Comparison of ENCODE assay signal across 1 fruit fly cellular context in genomic region chrX:11628986-11629571, dm6.
TF ChIP-seq lines count a peak whose summit lies in the region.

No protein-coding gene starts in this region.

TF ChIP-seq in whole organism, embryonic, 481 proteins besides CTCF, POLR2A, EP300 and RAD21 (continued from another document and continues in another):
- TF ChIP-seq phol (tag; optimal IDR thresholded peaks at IDR 0.05; lab: Kevin White, UChicago) (peak; percentile 67), ssp (GFP tag; IDR thresholded peaks at IDR 0.05; lab: Robert Waterston, UW) (peak; percentile 23; the same call in 1 of the 2 replicates), YL-1 (GFP tag; optimal IDR thresholded peaks at IDR 0.05; lab: Kevin White, UChicago) (no peak), CG17912 (GFP tag; optimal IDR thresholded peaks at IDR 0.05; lab: Kevin White, UChicago) (no peak), Ada2b (GFP tag; IDR thresholded peaks at IDR 0.05; lab: Robert Waterston, UW) (peak; percentile 54), CG14441 (GFP tag; IDR thresholded peaks at IDR 0.05; lab: Robert Waterston, UW) (peak; percentile 61), fu2 (GFP tag; optimal IDR thresholded peaks at IDR 0.05; lab: Kevin White, UChicago) (no peak), Antp (GFP tag; optimal IDR thresholded peaks at IDR 0.05; lab: Kevin White, UChicago) (no peak), CG11696 (GFP tag; IDR thresholded peaks at IDR 0.05; lab: Robert Waterston, UW) (peak; percentile 42; the same call in 1 of the 2 replicates), bbx (GFP tag; IDR thresholded peaks at IDR 0.05; lab: Robert Waterston, UW; ENCODE audit: partially characterized antibody) (no peak), NC2α (GFP tag; optimal IDR thresholded peaks at IDR 0.05; lab: Kevin White, UChicago) (no peak), cg (GFP tag; optimal IDR thresholded peaks at IDR 0.05; lab: Kevin White, UChicago) (no peak), CG17568 (GFP tag; optimal IDR thresholded peaks at IDR 0.05; lab: Kevin White, UChicago) (no peak), caup (GFP tag; optimal IDR thresholded peaks at IDR 0.05; lab: Kevin White, UChicago; ENCODE audit: severe bottlenecking) (no peak), dysf (GFP tag; IDR thresholded peaks at IDR 0.05; lab: Robert Waterston, UW) (peak; percentile 33; the same call in 1 of the 3 replicates), CG15073 (GFP tag; optimal IDR thresholded peaks at IDR 0.05; lab: Kevin White, UChicago) (no peak), CG2889 (GFP tag; IDR thresholded peaks at IDR 0.05; lab: Robert Waterston, UW) (no peak), CG1603 (tag; optimal IDR thresholded peaks at IDR 0.05; lab: Kevin White, UChicago) (peak; percentile 75), wdn (GFP tag; IDR thresholded peaks at IDR 0.05; lab: Robert Waterston, UW) (no peak), CG11247 (GFP tag; IDR thresholded peaks at IDR 0.05; lab: Robert Waterston, UW) (peak; percentile 32; the same call in 1 of the 2 replicates), CG9932 (GFP tag; IDR thresholded peaks at IDR 0.05; lab: Robert Waterston, UW) (no peak), gsb (GFP tag; IDR thresholded peaks at IDR 0.05; lab: Robert Waterston, UW) (no peak), Nf-YA (GFP tag; IDR thresholded peaks at IDR 0.05; lab: Robert Waterston, UW) (no peak), CG31441 (GFP tag; IDR thresholded peaks at IDR 0.05; lab: Robert Waterston, UW) (peak; percentile 63), croc (GFP tag; conservative IDR thresholded peaks at IDR 0.05; lab: Robert Waterston, UW) (peak; percentile 56), ham (GFP tag; IDR thresholded peaks at IDR 0.05; lab: Robert Waterston, UW) (no peak), CG8290 (GFP tag; optimal IDR thresholded peaks at IDR 0.05; lab: Kevin White, UChicago) (peak; percentile 24), CG8290 (tag; optimal IDR thresholded peaks at IDR 0.05; lab: Kevin White, UChicago) (peak in 1 of 2 experiments; percentile 39), CG2202 (tag; optimal IDR thresholded peaks at IDR 0.05; lab: Kevin White, UChicago) (peak; percentile 47), CG17385 (GFP tag; optimal IDR thresholded peaks at IDR 0.05; lab: Kevin White, UChicago) (peak; percentile 37), onecut (GFP tag; IDR thresholded peaks at IDR 0.05; lab: Robert Waterston, UW) (peak; percentile 58), h (optimal IDR thresholded peaks at IDR 0.05; lab: Kevin White, UChicago) (no peak), Tbp (GFP tag; optimal IDR thresholded peaks at IDR 0.05; lab: Kevin White, UChicago) (no peak), tap (tag; optimal IDR thresholded peaks at IDR 0.05; lab: Kevin White, UChicago) (peak; percentile 35), gfzf (GFP tag; optimal IDR thresholded peaks at IDR 0.05; lab: Kevin White, UChicago) (no peak), sima (GFP tag; optimal IDR thresholded peaks at IDR 0.05; lab: Kevin White, UChicago) (no peak), CG11085 (GFP tag; IDR thresholded peaks at IDR 0.05; lab: Robert Waterston, UW) (no peak), run (tag; optimal IDR thresholded peaks at IDR 0.05; lab: Kevin White, UChicago) (no peak), Abd-B (GFP tag; optimal IDR thresholded peaks at IDR 0.05; lab: Kevin White, UChicago) (peak; percentile 33), CG2129 (GFP tag; IDR thresholded peaks at IDR 0.05; lab: Robert Waterston, UW; ENCODE audit: partially characterized antibody) (no peak), CG31224 (GFP tag; IDR thresholded peaks at IDR 0.05; lab: Robert Waterston, UW) (no peak), CG8765 (GFP tag; IDR thresholded peaks at IDR 0.05; lab: Robert Waterston, UW) (no peak; the same call in 1 of the 2 replicates), nom (GFP tag; optimal IDR thresholded peaks at IDR 0.05; lab: Kevin White, UChicago) (no peak), CG33213 (GFP tag; optimal IDR thresholded peaks at IDR 0.05; lab: Kevin White, UChicago) (peak; percentile 31), org-1 (GFP tag; optimal IDR thresholded peaks at IDR 0.05; lab: Kevin White, UChicago) (peak; percentile 9), gcm (GFP tag; optimal IDR thresholded peaks at IDR 0.05; lab: Kevin White, UChicago) (peak; percentile 52), CG16779 (GFP tag; IDR thresholded peaks at IDR 0.05; lab: Robert Waterston, UW) (no peak), CG4424 (GFP tag; optimal IDR thresholded peaks at IDR 0.05; lab: Kevin White, UChicago) (peak; percentile 63), CG12769 (tag; optimal IDR thresholded peaks at IDR 0.05; lab: Kevin White, UChicago) (peak; percentile 30), bsh (GFP tag; optimal IDR thresholded peaks at IDR 0.05; lab: Kevin White, UChicago) (peak in 1 of 2 experiments; percentile 84), MBD-R2 (GFP tag; IDR thresholded peaks at IDR 0.05; lab: Robert Waterston, UW) (no peak), tio (GFP tag; optimal IDR thresholded peaks at IDR 0.05; lab: Kevin White, UChicago) (peak; percentile 17), Dfd (GFP tag; optimal IDR thresholded peaks at IDR 0.05; lab: Kevin White, UChicago) (no peak), CG10543 (GFP tag; optimal IDR thresholded peaks at IDR 0.05; lab: Kevin White, UChicago) (no peak), Sox102F (GFP tag; optimal IDR thresholded peaks at IDR 0.05; lab: Kevin White, UChicago) (peak; percentile 63), CG34376 (GFP tag; optimal IDR thresholded peaks at IDR 0.05; lab: Kevin White, UChicago) (no peak), Fer1 (GFP tag; optimal IDR thresholded peaks at IDR 0.05; lab: Kevin White, UChicago) (peak; percentile 1), twi (tag; optimal IDR thresholded peaks at IDR 0.05; lab: Kevin White, UChicago) (no peak), grn (GFP tag; optimal IDR thresholded peaks at IDR 0.05; lab: Kevin White, UChicago) (no peak), CG1024 (GFP tag; IDR thresholded peaks at IDR 0.05; lab: Robert Waterston, UW) (peak; percentile 43; the same call in 1 of the 2 replicates), CG10274 (GFP tag; optimal IDR thresholded peaks at IDR 0.05; lab: Kevin White, UChicago) (no peak), chinmo (GFP tag; IDR thresholded peaks at IDR 0.05; lab: Robert Waterston, UW; ENCODE audit: partially characterized antibody) (no peak), Fer3 (tag; optimal IDR thresholded peaks at IDR 0.05; lab: Kevin White, UChicago) (no peak), gt (GFP tag; IDR thresholded peaks at IDR 0.05; lab: Robert Waterston, UW) (no peak), vnd (GFP tag; IDR thresholded peaks at IDR 0.05; lab: Robert Waterston, UW; ENCODE audit: partially characterized antibody) (no peak), hb (GFP tag; IDR thresholded peaks at IDR 0.05; lab: Robert Waterston, UW; ENCODE audit: partially characterized antibody) (no peak), CG14710 (tag; optimal IDR thresholded peaks at IDR 0.05; lab: Kevin White, UChicago) (peak; percentile 69), crol (GFP tag; IDR thresholded peaks at IDR 0.05; lab: Robert Waterston, UW) (no peak), CG15514 (GFP tag; optimal IDR thresholded peaks at IDR 0.05; lab: Kevin White, UChicago) (no peak), CrebB (tag; optimal IDR thresholded peaks at IDR 0.05; lab: Kevin White, UChicago) (no peak), CG12942 (GFP tag; optimal IDR thresholded peaks at IDR 0.05; lab: Kevin White, UChicago) (peak; percentile 5), dimm (GFP tag; IDR thresholded peaks at IDR 0.05; lab: Robert Waterston, UW) (no peak), CG7745 (tag; optimal IDR thresholded peaks at IDR 0.05; lab: Kevin White, UChicago) (no peak), Blimp-1 (GFP tag; optimal IDR thresholded peaks at IDR 0.05; lab: Kevin White, UChicago) (peak; percentile 73), H2.0 (GFP tag; IDR thresholded peaks at IDR 0.05; lab: Robert Waterston, UW) (0 out of 2 replicates have a peak, but pooled peaks have one; percentile 6), CG11398 (GFP tag; optimal IDR thresholded peaks at IDR 0.05; lab: Kevin White, UChicago) (no peak), pita (GFP tag; optimal IDR thresholded peaks at IDR 0.05; lab: Kevin White, UChicago) (no peak), CG11560 (tag; IDR thresholded peaks at IDR 0.05; lab: Robert Waterston, UW) (no peak), tup (GFP tag; optimal IDR thresholded peaks at IDR 0.05; lab: Kevin White, UChicago) (peak; percentile 27), kah (GFP tag; optimal IDR thresholded peaks at IDR 0.05; lab: Kevin White, UChicago) (no peak), CG2875 (GFP tag; optimal IDR thresholded peaks at IDR 0.05; lab: Kevin White, UChicago) (peak; percentile 71), CG4854 (GFP tag; optimal IDR thresholded peaks at IDR 0.05; lab: Kevin White, UChicago) (no peak), fd64A (GFP tag; optimal IDR thresholded peaks at IDR 0.05; lab: Kevin White, UChicago) (peak; percentile 33), CG2712 (tag; optimal IDR thresholded peaks at IDR 0.05; lab: Kevin White, UChicago) (peak; percentile 65), nerfin-1 (tag; optimal IDR thresholded peaks at IDR 0.05; lab: Kevin White, UChicago) (peak; percentile 82), HLH4C (GFP tag; IDR thresholded peaks at IDR 0.05; lab: Robert Waterston, UW; ENCODE audit: partially characterized antibody) (no peak), CG13624 (GFP tag; optimal IDR thresholded peaks at IDR 0.05; lab: Kevin White, UChicago) (no peak), lov (optimal IDR thresholded peaks at IDR 0.05; lab: Kevin White, UChicago) (no peak), lov (GFP tag; IDR thresholded peaks at IDR 0.05; lab: Robert Waterston, UW) (0 out of 3 replicates have a peak, but pooled peaks have one; percentile 39), CG10431 (GFP tag; optimal IDR thresholded peaks at IDR 0.05; lab: Kevin White, UChicago) (peak; percentile 1), Atf-2 (GFP tag; optimal IDR thresholded peaks at IDR 0.05; lab: Kevin White, UChicago) (no peak), Ets97D (GFP tag; optimal IDR thresholded peaks at IDR 0.05; lab: Kevin White, UChicago) (no peak), CG5180 (GFP tag; optimal IDR thresholded peaks at IDR 0.05; lab: Kevin White, UChicago) (no peak), Dp (GFP tag; optimal IDR thresholded peaks at IDR 0.05; lab: Kevin White, UChicago) (no peak), CG10654 (GFP tag; optimal IDR thresholded peaks at IDR 0.05; lab: Kevin White, UChicago) (peak; percentile 37), CG13775 (GFP tag; optimal IDR thresholded peaks at IDR 0.05; lab: Kevin White, UChicago) (peak; percentile 46), ato (GFP tag; IDR thresholded peaks at IDR 0.05; lab: Robert Waterston, UW; ENCODE audit: partially characterized antibody) (no peak), CG6813 (GFP tag; optimal IDR thresholded peaks at IDR 0.05; lab: Kevin White, UChicago) (peak; percentile 57), Doc2 (GFP tag; IDR thresholded peaks at IDR 0.05; lab: Robert Waterston, UW) (no peak), mam (GFP tag; optimal IDR thresholded peaks at IDR 0.05; lab: Kevin White, UChicago) (peak; percentile 13), CG17359 (tag; optimal IDR thresholded peaks at IDR 0.05; lab: Kevin White, UChicago) (peak; percentile 61), CG9727 (GFP tag; optimal IDR thresholded peaks at IDR 0.05; lab: Kevin White, UChicago) (peak; percentile 66), CG14965 (GFP tag; optimal IDR thresholded peaks at IDR 0.05; lab: Kevin White, UChicago; ENCODE audit: borderline replicate concordance) (no peak), Gsc (GFP tag; IDR thresholded peaks at IDR 0.05; lab: Robert Waterston, UW) (no peak), sens (GFP tag; lab: Kevin White, UChicago) (peak; percentile 94), sisA (GFP tag; IDR thresholded peaks at IDR 0.05; lab: Robert Waterston, UW) (peak; percentile 62), sqz (GFP tag; optimal IDR thresholded peaks at IDR 0.05; lab: Kevin White, UChicago) (peak; percentile 46), z (GFP tag; IDR thresholded peaks at IDR 0.05; lab: Robert Waterston, UW) (no peak), CG7556 (GFP tag; optimal IDR thresholded peaks at IDR 0.05; lab: Kevin White, UChicago) (peak; percentile 52), CG12071 (GFP tag; optimal IDR thresholded peaks at IDR 0.05; lab: Kevin White, UChicago) (no peak), ttk (GFP tag; IDR thresholded peaks at IDR 0.05; lab: Robert Waterston, UW) (peak; percentile 54), p53 (GFP tag; optimal IDR thresholded peaks at IDR 0.05; lab: Kevin White, UChicago) (no peak), CG31388 (GFP tag; optimal IDR thresholded peaks at IDR 0.05; lab: Kevin White, UChicago) (peak; percentile 33), CG15269 (tag; optimal IDR thresholded peaks at IDR 0.05; lab: Kevin White, UChicago) (peak; percentile 3), CG11504 (tag; optimal IDR thresholded peaks at IDR 0.05; lab: Kevin White, UChicago) (peak; percentile 66), CG13894 (tag; optimal IDR thresholded peaks at IDR 0.05; lab: Kevin White, UChicago) (no peak), CG17328 (GFP tag; IDR thresholded peaks at IDR 0.05; lab: Robert Waterston, UW) (peak; percentile 67), bigmax (GFP tag; optimal IDR thresholded peaks at IDR 0.05; lab: Kevin White, UChicago) (no peak), CG12219 (GFP tag; optimal IDR thresholded peaks at IDR 0.05; lab: Kevin White, UChicago) (peak; percentile 17), CG6654 (GFP tag; optimal IDR thresholded peaks at IDR 0.05; lab: Kevin White, UChicago) (no peak), NfI (GFP tag; optimal IDR thresholded peaks at IDR 0.05; lab: Kevin White, UChicago) (peak; percentile 23), Adf1 (GFP tag; IDR thresholded peaks at IDR 0.05; lab: Robert Waterston, UW) (no peak), Sry-δ (GFP tag; optimal IDR thresholded peaks at IDR 0.05; lab: Kevin White, UChicago) (no peak), CG1529 (GFP tag; optimal IDR thresholded peaks at IDR 0.05; lab: Kevin White, UChicago) (peak; percentile 58), CG8924 (tag; optimal IDR thresholded peaks at IDR 0.05; lab: Kevin White, UChicago) (peak; percentile 20), hth (optimal IDR thresholded peaks at IDR 0.05; lab: Kevin White, UChicago) (no peak), bcd (GFP tag; optimal IDR thresholded peaks at IDR 0.05; lab: Kevin White, UChicago) (peak; percentile 29), CG4617 (GFP tag; optimal IDR thresholded peaks at IDR 0.05; lab: Kevin White, UChicago; ENCODE audit: borderline replicate concordance) (peak; percentile 1), pzg (GFP tag; optimal IDR thresholded peaks at IDR 0.05; lab: Kevin White, UChicago) (no peak), slbo (GFP tag; IDR thresholded peaks at IDR 0.05; lab: Robert Waterston, UW) (peak; percentile 46), pb (GFP tag; optimal IDR thresholded peaks at IDR 0.05; lab: Kevin White, UChicago) (peak; percentile 19), aop (GFP tag; IDR thresholded peaks at IDR 0.05; lab: Robert Waterston, UW) (no peak), Hmx (GFP tag; optimal IDR thresholded peaks at IDR 0.05; lab: Kevin White, UChicago) (no peak), CG6254 (GFP tag; optimal IDR thresholded peaks at IDR 0.05; lab: Kevin White, UChicago) (peak; percentile 54)
